Fruit fly (Drosophila melanogaster) ovary, adult (tissue): ENCODE measurements around the gene Ir68b.

Experiments
- CG17801 ChIP-seq: fragments of 200-800 bp; optimal IDR thresholded peaks from 2 replicates; lab custom pipeline; 2019; ENCODE audit warnings: missing biosample characterization, mild to moderate bottlenecking, missing genetic modification characterization, moderate library complexity; ENCODE audit not compliant: partially characterized antibody

Ir68b gene

DNA sequence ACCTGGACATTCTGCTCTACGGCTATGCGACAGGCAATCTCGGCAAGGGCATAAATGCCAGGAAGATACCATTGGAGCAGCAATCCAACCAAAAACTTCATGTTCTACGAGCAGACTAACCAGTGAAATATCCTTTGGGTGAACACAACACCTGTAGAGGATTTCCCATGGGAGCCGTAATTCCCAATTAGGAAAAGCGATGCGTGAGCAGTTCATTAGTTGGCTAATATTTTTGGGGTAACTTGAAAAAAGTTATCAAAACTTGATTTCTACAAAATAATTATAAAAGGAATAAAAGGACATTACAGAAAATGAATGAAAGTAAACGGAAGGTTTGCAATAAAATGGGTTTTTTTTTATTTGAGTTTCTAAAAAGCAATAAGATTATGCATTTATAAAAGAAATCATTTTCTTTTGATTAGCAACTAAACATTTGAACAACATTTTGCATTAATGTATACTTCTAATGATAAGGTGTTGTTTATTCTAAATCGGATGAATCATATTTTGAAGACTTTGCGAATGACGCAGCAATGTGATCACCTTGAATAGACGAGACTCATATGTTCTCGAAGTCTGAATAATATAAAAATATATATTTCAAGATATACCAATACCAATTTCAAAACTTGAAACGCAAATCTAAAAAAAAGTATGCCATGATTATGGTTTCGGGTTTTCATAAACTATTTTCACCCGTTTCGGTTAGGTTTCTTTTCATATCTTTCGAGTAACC, at the start of gene Ir68b, which contains the start of gene CG34241:
Ir68b (minus strand) TSS at position 101 of the 736 bp plus-strand sequence.
CG34241 (plus strand) TSS at position 686 of the 736 bp plus-strand sequence.
- no peak for TF ChIP-seq CG17801 (GFP tag; lab: Kevin White, UChicago)

DNA sequence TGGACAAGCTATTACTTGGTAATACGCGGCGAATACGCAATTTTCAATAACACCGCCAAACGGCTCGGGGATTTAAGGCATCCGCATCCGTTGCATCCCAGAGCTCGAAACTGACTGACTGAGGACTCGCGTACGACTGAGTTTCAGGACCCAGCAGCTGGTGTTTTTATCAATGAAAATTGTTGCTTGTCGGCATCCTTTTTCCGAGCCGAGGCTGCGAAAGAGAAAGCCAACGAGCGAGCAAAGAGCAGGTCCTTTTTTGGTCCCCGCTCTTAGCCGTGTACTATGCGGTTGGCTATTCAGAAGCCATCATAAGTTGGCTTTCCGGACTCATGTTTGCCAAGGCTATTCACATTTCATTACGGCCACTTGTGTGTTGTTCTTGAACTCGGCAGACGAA, 48.2 kb upstream of the Ir68b start, which contains the start of gene Rh7:
Rh7 (minus strand) TSS at position 101 of the 400 bp plus-strand sequence.
- TF ChIP-seq CG17801 (GFP tag; lab: Kevin White, UChicago), result no peak

dm6 chr3L:12163693-12164092, 36.5 kb upstream of the Ir68b start, which contains the start of gene CG9760:
Gene CG9760, minus strand, starts transcription at chr3L:12163735.
- no peak for TF ChIP-seq CG17801 (GFP tag; lab: Kevin White, UChicago)

dm6 chr3L:12163082-12163481, 35.9 kb upstream of the Ir68b start:
- TF ChIP-seq CG17801 (GFP tag; lab: Kevin White, UChicago), result no peak

DNA sequence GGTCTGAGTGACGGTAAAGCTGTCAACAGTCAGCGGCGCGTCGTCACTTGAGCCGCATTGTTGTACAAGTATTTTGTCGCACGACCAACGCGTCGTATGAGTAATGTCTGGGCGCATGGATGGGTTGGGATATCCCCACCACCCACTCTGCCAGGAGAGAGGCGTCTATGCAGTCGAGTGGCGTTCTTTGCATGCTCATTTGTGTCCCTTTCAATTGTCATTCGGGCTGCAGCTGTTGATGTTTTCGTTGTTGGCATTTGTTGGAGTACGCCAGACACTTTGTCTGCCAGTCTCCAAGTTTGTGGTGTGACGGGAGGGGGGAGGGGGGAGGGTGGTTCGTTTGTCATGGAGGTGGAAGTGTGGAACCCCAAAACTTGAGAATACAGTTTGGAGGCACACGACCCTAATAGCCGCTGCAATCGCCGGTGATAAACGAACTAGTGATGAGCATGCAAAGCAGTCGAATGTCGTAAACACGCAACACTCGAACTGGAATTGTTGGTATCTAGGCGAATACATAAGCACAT, 35.0 kb upstream of the Ir68b start:
- no peak for TF ChIP-seq CG17801 (GFP tag; lab: Kevin White, UChicago)

DNA sequence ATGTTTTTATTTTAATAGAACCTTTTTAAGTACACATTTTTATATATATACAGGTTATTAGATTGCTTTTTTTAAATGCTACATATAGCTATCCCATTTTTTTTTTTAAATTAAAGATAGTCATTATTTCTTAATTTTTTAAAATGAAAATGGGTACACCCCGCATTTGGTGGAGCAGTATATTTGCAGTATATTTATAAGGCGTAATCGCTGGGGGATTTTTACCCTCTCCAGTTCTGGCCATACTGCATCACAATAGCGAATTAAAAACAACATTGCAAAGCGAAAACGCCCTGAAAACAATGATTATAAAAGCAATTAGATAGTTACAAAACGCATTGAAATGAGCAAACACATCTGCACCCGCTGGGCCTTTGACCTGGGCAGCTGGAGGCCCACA, 21.8 kb upstream of the Ir68b start, which contains the start of gene CG32099:
CG32099 (plus strand) TSS at position 250 of the 400 bp plus-strand sequence.
- no peak for TF ChIP-seq CG17801 (GFP tag; lab: Kevin White, UChicago)

DNA sequence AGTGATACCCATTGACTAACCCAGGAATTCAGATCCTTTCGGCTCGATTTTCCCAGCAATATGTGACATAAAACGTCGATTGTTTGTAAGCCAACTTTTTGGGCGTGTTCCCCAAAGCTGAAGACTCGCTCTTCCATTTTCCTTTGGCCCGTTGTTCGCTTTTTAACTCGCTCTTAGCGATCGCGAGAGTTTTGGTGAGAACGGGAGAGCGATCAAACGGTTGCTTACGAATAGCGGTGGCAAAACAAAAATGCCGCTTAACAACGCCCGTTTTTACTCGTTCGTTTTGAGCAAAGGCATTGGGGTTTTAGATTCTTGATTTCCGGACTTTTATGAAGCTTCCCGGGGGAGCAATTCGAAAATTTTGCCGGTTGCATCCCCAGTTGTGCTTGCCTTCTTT, 19.8 kb upstream of the Ir68b start:
- TF ChIP-seq CG17801 (GFP tag; lab: Kevin White, UChicago), result no peak

DNA sequence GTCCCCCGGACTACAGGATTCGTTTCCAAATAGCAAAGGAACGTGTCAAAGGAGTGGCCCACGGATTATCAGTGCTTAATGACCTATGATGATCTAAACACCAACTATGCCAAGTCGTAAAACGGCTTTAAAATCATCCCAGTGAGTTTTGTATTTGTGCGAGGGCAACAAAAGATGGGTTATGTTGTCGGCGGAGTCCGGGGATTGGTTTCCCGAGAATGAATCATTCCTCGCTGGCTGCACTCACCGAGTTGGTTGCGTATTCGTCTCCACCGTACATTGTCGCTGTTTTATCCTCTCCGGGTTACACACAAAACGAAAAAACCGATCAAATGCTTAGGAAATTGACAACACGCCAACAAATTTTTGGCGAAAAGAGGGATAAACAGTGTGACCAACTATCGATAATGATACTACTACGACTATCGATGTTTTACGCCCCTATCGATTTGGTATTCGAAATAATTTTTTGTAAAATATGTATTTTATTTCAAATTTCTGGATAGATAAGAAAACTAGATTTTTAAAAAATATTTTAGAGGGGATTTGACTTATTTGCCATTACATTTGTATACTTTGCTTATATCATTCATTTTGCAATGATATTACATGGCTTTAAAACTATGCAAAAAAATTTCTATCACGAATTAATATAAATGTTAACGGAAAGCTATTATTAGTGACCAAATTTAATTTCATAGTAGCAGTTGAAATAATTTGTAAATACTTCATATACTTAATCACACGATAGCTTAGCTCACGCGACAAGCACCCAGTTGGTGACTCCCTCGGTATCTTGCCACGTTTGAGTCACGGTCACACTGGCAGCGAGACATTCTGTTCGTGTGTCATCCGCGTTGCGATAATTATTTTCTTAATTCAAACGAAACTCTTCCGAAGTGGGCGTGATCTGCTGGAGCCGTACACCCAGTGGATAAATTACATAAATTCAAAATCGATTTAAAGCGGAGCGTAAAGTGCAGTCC, 18.8 kb upstream of the Ir68b start, which contains the start of the genes eIF3l and Nrx-IV:
eIF3l (minus strand) TSS at position 389 of the 986 bp plus-strand sequence.
Nrx-IV (plus strand) TSS at position 811 of the 986 bp plus-strand sequence.
- no peak for TF ChIP-seq CG17801 (GFP tag; lab: Kevin White, UChicago)

DNA sequence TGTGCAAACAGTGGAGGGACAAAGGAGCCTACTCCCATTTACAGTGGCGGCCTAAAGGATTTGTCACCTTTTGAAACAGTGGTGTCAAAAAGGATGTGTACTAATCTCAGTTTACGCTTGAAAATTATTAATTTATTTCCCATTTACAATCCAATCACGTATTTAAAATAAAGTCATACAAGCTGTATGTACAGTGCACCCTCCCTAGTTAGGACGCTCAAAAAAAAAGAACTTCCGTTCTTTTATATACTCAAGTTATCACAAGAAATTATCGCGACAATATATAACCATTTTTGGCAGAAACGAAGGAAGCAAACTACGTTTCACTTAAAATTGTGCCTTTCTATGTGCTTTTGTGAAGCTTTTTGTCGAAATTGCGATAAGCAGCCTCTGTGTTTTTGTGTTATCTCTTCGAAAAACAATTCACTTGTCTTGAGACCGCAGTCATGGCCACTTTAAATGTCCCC, 12.1 kb upstream of the Ir68b start:
- peak; percentile 25 for TF ChIP-seq CG17801 (GFP tag; lab: Kevin White, UChicago)

dm6 chr3L:12138113-12138899, 11.1 kb upstream of the Ir68b start, which contains the start of the genes ND-SGDH and RhoGAP68F:
Gene ND-SGDH, minus strand, starts transcription at chr3L:12138584.
Gene RhoGAP68F, plus strand, starts transcription at chr3L:12138868.
- peak; percentile 62 for TF ChIP-seq CG17801 (GFP tag; lab: Kevin White, UChicago)

dm6 chr3L:12136630-12137029, 9.4 kb upstream of the Ir68b start, which contains the start of the genes CG5645 and Atg12:
Gene CG5645, minus strand, starts transcription at chr3L:12136706.
Gene Atg12, plus strand, starts transcription at chr3L:12136967.
- peak; percentile 79 for TF ChIP-seq CG17801 (GFP tag; lab: Kevin White, UChicago)

DNA sequence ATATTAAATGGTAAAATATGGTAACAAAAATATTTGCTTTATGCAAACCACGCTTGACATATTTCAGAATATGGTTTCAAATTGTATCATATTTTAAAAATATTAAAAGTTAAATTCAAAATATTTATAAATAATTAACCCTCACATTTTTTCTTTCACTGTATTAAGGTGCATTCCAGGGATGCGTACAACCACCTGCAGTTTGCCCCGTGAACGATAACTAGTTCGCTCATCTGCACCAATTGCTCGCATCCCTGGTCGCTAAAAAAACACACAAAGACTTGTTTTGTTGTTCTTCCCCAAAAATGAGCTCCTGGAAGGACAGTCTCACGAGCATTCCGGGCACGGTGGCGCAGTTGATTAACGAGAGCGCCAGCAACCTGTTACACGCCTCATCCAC, 4.7 kb upstream of the Ir68b start, which contains the start of gene DEF8:
DEF8 (plus strand) TSS at position 229 of the 400 bp plus-strand sequence.
- peak; percentile 86 for TF ChIP-seq CG17801 (GFP tag; lab: Kevin White, UChicago)

dm6 chr3L:12129111-12129510, 1.9 kb upstream of the Ir68b start, which contains the start of gene Lsp2:
Gene Lsp2, plus strand, starts transcription at chr3L:12129393.
- no peak for TF ChIP-seq CG17801 (GFP tag; lab: Kevin White, UChicago)
